Fruit fly (Drosophila melanogaster): Measurements from ENCODE around the gene Pgant6.
A peak's percentile ranks its signal among the peaks of the same experiment; 100 is the strongest.

The Pgant6 gene

DNA sequence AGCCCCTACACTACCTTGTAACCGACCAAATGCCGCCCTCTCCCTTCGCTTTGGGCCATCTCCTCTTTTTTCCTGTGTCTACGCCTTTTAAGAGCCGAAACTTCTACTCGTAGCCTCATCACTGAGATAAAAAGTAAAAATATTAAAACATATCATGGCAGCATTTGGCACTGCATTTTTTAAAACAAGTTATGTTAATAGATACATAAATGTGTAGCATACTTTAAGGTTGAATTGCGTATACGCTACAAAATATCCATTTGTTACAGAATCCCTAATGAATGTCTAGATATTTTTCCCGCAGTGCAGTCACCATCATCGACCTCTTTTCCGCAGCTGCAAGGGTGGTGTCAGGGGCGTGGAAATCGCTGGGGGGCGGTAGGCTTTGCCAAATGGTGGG, 40.9 kb downstream of the Pgant6 start (continued):
- no peak for TF ChIP-seq tll (GFP tag; optimal IDR thresholded peaks at IDR 0.05)
- TF ChIP-seq C15 (GFP tag; IDR thresholded peaks at IDR 0.05), result no peak; the same call in 2 of the 3 replicates
- no peak for TF ChIP-seq sob (GFP tag; IDR thresholded peaks at IDR 0.05)
- no peak for TF ChIP-seq D (optimal IDR thresholded peaks at IDR 0.05)
- TF ChIP-seq D (GFP tag; optimal IDR thresholded peaks at IDR 0.05), result peak; percentile 16
- TF ChIP-seq pita (GFP tag; optimal IDR thresholded peaks at IDR 0.05), result no peak
- no peak for TF ChIP-seq nau (GFP tag; optimal IDR thresholded peaks at IDR 0.05)
- TF ChIP-seq NC2α (GFP tag; optimal IDR thresholded peaks at IDR 0.05), result no peak
- TF ChIP-seq gro (GFP tag; optimal IDR thresholded peaks at IDR 0.05), result peak; percentile 34
- no peak for TF ChIP-seq CG11723 (GFP tag; optimal IDR thresholded peaks at IDR 0.05)
- no peak for TF ChIP-seq CG3838 (GFP tag; optimal IDR thresholded peaks at IDR 0.05)
- TF ChIP-seq CG32772 (GFP tag; IDR thresholded peaks at IDR 0.05), result peak; percentile 56; the same call in 1 of the 2 replicates
- TF ChIP-seq bsh (GFP tag; optimal IDR thresholded peaks at IDR 0.05), result peak; percentile 51 to 91
- TF ChIP-seq zen (tag; optimal IDR thresholded peaks at IDR 0.05), result no peak
- TF ChIP-seq BEAF-32 (GFP tag; optimal IDR thresholded peaks at IDR 0.05), result no peak
- TF ChIP-seq HHEX (GFP tag; optimal IDR thresholded peaks at IDR 0.05), result peak; percentile 26
- TF ChIP-seq onecut (GFP tag; IDR thresholded peaks at IDR 0.05), result no peak
- peak; percentile 55 for TF ChIP-seq nom (GFP tag; optimal IDR thresholded peaks at IDR 0.05)
- TF ChIP-seq ewg (GFP tag; optimal IDR thresholded peaks at IDR 0.05), result no peak
- no peak for TF ChIP-seq CG18011 (GFP tag; optimal IDR thresholded peaks at IDR 0.05)
- TF ChIP-seq schlank (tag; optimal IDR thresholded peaks at IDR 0.05), result no peak
- TF ChIP-seq Atf3 (GFP tag; optimal IDR thresholded peaks at IDR 0.05), result no peak
- TF ChIP-seq danr (GFP tag; IDR thresholded peaks at IDR 0.05), result 0 out of 2 replicates have a peak, but pooled peaks have one; percentile 28
- peak; percentile 69 for TF ChIP-seq CG1603 (tag; optimal IDR thresholded peaks at IDR 0.05)
- no peak for TF ChIP-seq Usf (GFP tag; optimal IDR thresholded peaks at IDR 0.05)
- no peak for TF ChIP-seq Aef1 (GFP tag; IDR thresholded peaks at IDR 0.05)
- TF ChIP-seq tin (GFP tag; optimal IDR thresholded peaks at IDR 0.05), result peak; percentile 40
- TF ChIP-seq H15 (GFP tag; IDR thresholded peaks at IDR 0.05), result no peak
- TF ChIP-seq Ets65A (GFP tag), result peak; percentile 93
- TF ChIP-seq CG6254 (GFP tag; optimal IDR thresholded peaks at IDR 0.05), result no peak
- no peak for TF ChIP-seq usp (GFP tag; optimal IDR thresholded peaks at IDR 0.05)
- TF ChIP-seq prd (optimal IDR thresholded peaks at IDR 0.05), result no peak
- peak; percentile 64; the same call in 2 of the 3 replicates for TF ChIP-seq prd (GFP tag; IDR thresholded peaks at IDR 0.05)
- TF ChIP-seq corto (GFP tag; optimal IDR thresholded peaks at IDR 0.05), result peak; percentile 55
- TF ChIP-seq H2.0 (GFP tag; IDR thresholded peaks at IDR 0.05), result peak; percentile 31
- TF ChIP-seq jumu (GFP tag; optimal IDR thresholded peaks at IDR 0.05), result peak; percentile 17
- no peak for TF ChIP-seq CG17385 (GFP tag; optimal IDR thresholded peaks at IDR 0.05)
- TF ChIP-seq CG4854 (GFP tag; optimal IDR thresholded peaks at IDR 0.05), result no peak
- TF ChIP-seq disco-r (GFP tag; optimal IDR thresholded peaks at IDR 0.05), result no peak
- TF ChIP-seq Myb (GFP tag; optimal IDR thresholded peaks at IDR 0.05), result peak; percentile 7
- no peak for TF ChIP-seq odd (GFP tag; optimal IDR thresholded peaks at IDR 0.05)
- no peak for TF ChIP-seq CG15011 (GFP tag; optimal IDR thresholded peaks at IDR 0.05)
- TF ChIP-seq dmrt99B (tag; optimal IDR thresholded peaks at IDR 0.05), result peak; percentile 16
- no peak for TF ChIP-seq HmgD (GFP tag; optimal IDR thresholded peaks at IDR 0.05)
- no peak for TF ChIP-seq CG11247 (GFP tag; IDR thresholded peaks at IDR 0.05)
- TF ChIP-seq slou (GFP tag; optimal IDR thresholded peaks at IDR 0.05), result no peak
- TF ChIP-seq CG11560 (tag; IDR thresholded peaks at IDR 0.05), result no peak
- no peak for TF ChIP-seq HLH4C (GFP tag; IDR thresholded peaks at IDR 0.05; ENCODE audit: partially characterized antibody)
- no peak for TF ChIP-seq Opbp (GFP tag; IDR thresholded peaks at IDR 0.05; ENCODE audit: partially characterized antibody)
- TF ChIP-seq mld (GFP tag; IDR thresholded peaks at IDR 0.05; ENCODE audit: partially characterized antibody), result no peak
- TF ChIP-seq cg (GFP tag; optimal IDR thresholded peaks at IDR 0.05), result no peak

Data from whole organism, embryonic.